Fruit fly (Drosophila melanogaster) whole organism, wandering third instar larva: ENCODE results near the gene CG7183.

Experiments used
- CrebA ChIP-seq: fragments of 200-800 bp; sonication (Bioruptor generic); optimal IDR thresholded peaks from 2 replicates; lab custom pipeline; 2016; ENCODE audit warnings: missing biosample characterization, mild to moderate bottlenecking, missing genetic modification characterization, borderline replicate concordance
- Sp1 ChIP-seq: fragments of 200-800 bp; sonication (Bioruptor generic); optimal IDR thresholded peaks from 3 replicates; lab custom pipeline; 2019; ENCODE audit warnings: missing biosample characterization, mild to moderate bottlenecking, missing genetic modification characterization, moderate library complexity
- fru ChIP-seq: fragments of 200-800 bp; sonication (Bioruptor generic); optimal IDR thresholded peaks from 3 replicates; lab custom pipeline; 2016; ENCODE audit warnings: missing biosample characterization, mild to moderate bottlenecking, missing genetic modification characterization
- lola ChIP-seq: fragments of >200 bp; optimal IDR thresholded peaks from 2 replicates; lab custom pipeline; 2017; ENCODE audit warnings: missing biosample characterization, missing genetic modification characterization
- sage ChIP-seq: fragments of 200-800 bp; sonication (Bioruptor generic); optimal IDR thresholded peaks from 2 replicates; lab custom pipeline; 2016; ENCODE audit warnings: missing biosample characterization, mild to moderate bottlenecking, missing genetic modification characterization
- usp ChIP-seq: fragments of >200 bp; optimal IDR thresholded peaks from 2 replicates; lab custom pipeline; 2017; ENCODE audit warnings: missing biosample characterization, missing genetic modification characterization

DNA sequence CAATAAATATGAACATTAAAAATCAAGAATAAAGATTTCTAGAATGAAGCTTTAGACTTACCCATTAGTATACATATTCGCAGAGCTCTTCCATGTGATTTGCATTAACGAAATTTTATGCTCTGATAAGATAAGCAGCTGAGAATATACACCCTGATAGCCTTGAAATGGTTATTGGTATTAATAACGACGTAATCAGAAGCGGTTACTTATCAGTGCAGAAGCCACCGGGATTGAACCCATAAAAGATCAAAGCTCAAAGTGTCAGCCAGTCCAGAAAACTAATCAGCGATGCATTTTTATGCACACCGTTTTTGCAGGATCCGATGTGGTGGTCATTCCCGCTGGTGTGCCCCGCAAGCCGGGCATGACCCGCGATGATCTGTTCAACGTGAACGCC, 6.9 kb upstream of the CG7183 start:
- TF ChIP-seq Sp1 (GFP tag; lab: Kevin White, UChicago): no peak
- TF ChIP-seq usp (GFP tag; lab: Kevin White, UChicago): no peak
- TF ChIP-seq lola: no peak
- TF ChIP-seq CrebA: no peak
- TF ChIP-seq sage (GFP tag; lab: Kevin White, UChicago): no peak
- TF ChIP-seq fru (GFP tag; lab: Kevin White, UChicago): no peak
